Fruit fly (Drosophila melanogaster) whole organism, embryonic: ENCODE results near the gene CG3149.

Source experiments
- Bgb ChIP-seq: fragments of 200-800 bp; sonication (Bioruptor generic); IDR thresholded peaks from 2 replicates; pipeline ENCODE4 v1.3.6; 2022; ENCODE audit warnings: missing biosample characterization, missing genetic modification characterization; ENCODE audit not compliant: partially characterized antibody
- Blimp-1 ChIP-seq: fragments of 200-800 bp; sonication (Bioruptor generic); optimal IDR thresholded peaks from 3 replicates; lab custom pipeline; 2018; ENCODE audit warnings: missing biosample characterization, missing genetic modification characterization, mild to moderate bottlenecking, moderate library complexity, missing genetic modification reagents
- CG4404 ChIP-seq: fragments of 200-800 bp; sonication (Bioruptor generic); IDR thresholded peaks from 2 replicates; pipeline ENCODE4 v1.3.6; 2022; ENCODE audit warnings: missing biosample characterization, missing genetic modification characterization
- CG8765 ChIP-seq: fragments of 200-800 bp; sonication (Bioruptor generic); IDR thresholded peaks from 2 replicates; pipeline ENCODE4 v1.3.6; 2022; ENCODE audit warnings: missing biosample characterization, missing genetic modification characterization
- Pdp1 ChIP-seq, 2 experiments: fragments of 200-800 bp; sonication (Bioruptor generic); optimal IDR thresholded peaks; 3 replicates each; lab custom pipeline; 2016; ENCODE audit warnings: missing biosample characterization in 2 of 2, missing genetic modification characterization in 2 of 2, mild to moderate bottlenecking in 1 of 2, moderate library complexity in 1 of 2
- Spps ChIP-seq: fragments of 200-800 bp; sonication (Bioruptor generic); optimal IDR thresholded peaks from 2 replicates; lab custom pipeline; 2018; ENCODE audit warnings: missing biosample characterization, mild to moderate bottlenecking, missing genetic modification characterization
- ken ChIP-seq: fragments of 200-800 bp; sonication (Bioruptor generic); IDR thresholded peaks from 3 replicates; pipeline ENCODE4 v1.3.6; 2022; ENCODE audit warnings: missing biosample characterization, missing genetic modification characterization
- pan ChIP-seq, 4 experiments: fragments of >200 bp in 3 of 4; fragments of 200-800 bp in 1 of 4; sonication (Bioruptor generic) in 1 of 4; optimal IDR thresholded peaks in 3 of 4; IDR thresholded peaks in 1 of 4; 2 replicates each; pipeline versions ENCODE4 v1.3.6 to Lab custom; 2017 to 2022; ENCODE audit warnings: missing biosample characterization in 2 of 4, missing genetic modification characterization in 2 of 4, mixed read lengths in 1 of 4
- ranshi ChIP-seq: fragments of 200-800 bp; sonication (Bioruptor generic); IDR thresholded peaks from 2 replicates; pipeline ENCODE4 v1.3.6; 2022; ENCODE audit warnings: missing biosample characterization, missing genetic modification characterization
- slbo ChIP-seq: fragments of 200-800 bp; sonication (Bioruptor generic); IDR thresholded peaks from 2 replicates; pipeline ENCODE4 v1.3.6; 2022; ENCODE audit warnings: missing biosample characterization, missing genetic modification characterization
- sob ChIP-seq: fragments of 200-800 bp; sonication (Bioruptor generic); IDR thresholded peaks from 2 replicates; pipeline ENCODE4 v1.3.6; 2022; ENCODE audit warnings: missing biosample characterization, missing genetic modification characterization
- tio ChIP-seq: fragments of 200-800 bp; sonication (Bioruptor generic); optimal IDR thresholded peaks from 2 replicates; lab custom pipeline; 2017; ENCODE audit warnings: missing biosample characterization, missing genetic modification characterization, inconsistent platforms
- tna ChIP-seq: fragments of 200-800 bp; sonication (Bioruptor generic); IDR thresholded peaks from 2 replicates; pipeline ENCODE4 v1.3.6; 2022; ENCODE audit warnings: missing biosample characterization, missing genetic modification characterization; ENCODE audit not compliant: partially characterized antibody

DNA sequence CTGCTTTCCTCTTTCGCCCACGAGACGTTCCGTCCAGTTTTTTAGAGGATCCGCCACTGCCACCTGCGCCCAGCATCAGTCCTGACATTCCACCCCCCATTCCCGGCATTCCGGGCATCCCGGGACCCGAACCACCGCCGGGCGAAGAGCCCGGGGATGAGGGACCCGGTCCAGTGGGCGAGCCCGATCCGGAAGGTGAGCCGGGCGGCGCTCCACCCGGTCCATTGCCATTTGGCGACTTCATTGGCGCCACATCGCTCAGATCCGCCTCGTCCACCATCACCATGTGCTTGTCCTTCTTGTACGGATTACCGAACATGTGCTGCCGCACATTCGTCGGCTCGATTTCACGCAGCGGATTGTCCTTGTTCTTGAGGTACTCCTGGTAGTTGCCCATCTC is 46.6 kb upstream of the CG3149 start:
- TF ChIP-seq CG8765 (GFP tag; lab: Robert Waterston, UW) (no peak), CG4404 (GFP tag; lab: Robert Waterston, UW) (no peak), Spps (tag; lab: Kevin White, UChicago) (no peak), ranshi (GFP tag; lab: Robert Waterston, UW) (no peak), sob (GFP tag; lab: Robert Waterston, UW) (no peak), Pdp1 (GFP tag; optimal IDR thresholded peaks at IDR 0.05; lab: Kevin White, UChicago) (no peak), Bgb (GFP tag; lab: Robert Waterston, UW) (no peak), tio (GFP tag; lab: Kevin White, UChicago) (no peak), slbo (GFP tag; lab: Robert Waterston, UW) (no peak), tna (GFP tag; lab: Robert Waterston, UW) (no peak), pan (optimal IDR thresholded peaks at IDR 0.05; lab: Kevin White, UChicago) (no peak), pan (GFP tag; optimal IDR thresholded peaks at IDR 0.05 in 1 of 2, IDR thresholded peaks at IDR 0.05 in 1 of 2) (no peak), Blimp-1 (GFP tag; lab: Kevin White, UChicago) (no peak), ken (GFP tag; lab: Robert Waterston, UW) (no peak)
